Fruit fly (Drosophila melanogaster): ENCODE results near the gene Xport-A.

Gene Xport-A

dm6 chr3R:19902926-19903739, 12.1 kb downstream of the Xport-A start, which contains the start of gene ClpX (continued):
- TF ChIP-seq CG4707 (GFP tag; optimal IDR thresholded peaks at IDR 0.05) (peak; percentile 100), cad (GFP tag; optimal IDR thresholded peaks at IDR 0.05) (no peak), HLHmδ (GFP tag; optimal IDR thresholded peaks at IDR 0.05) (peak; percentile 29), CG13775 (GFP tag; optimal IDR thresholded peaks at IDR 0.05) (no peak), NK7.1 (GFP tag; optimal IDR thresholded peaks at IDR 0.05) (no peak), CG9932 (GFP tag; IDR thresholded peaks at IDR 0.05) (no peak), CG14441 (GFP tag; IDR thresholded peaks at IDR 0.05) (no peak), CG14667 (GFP tag; IDR thresholded peaks at IDR 0.05) (no peak), D19A (tag; optimal IDR thresholded peaks at IDR 0.05) (no peak), CG3838 (GFP tag; optimal IDR thresholded peaks at IDR 0.05) (no peak), prd (optimal IDR thresholded peaks at IDR 0.05) (no peak), prd (GFP tag; IDR thresholded peaks at IDR 0.05) (no peak), crp (GFP tag; optimal IDR thresholded peaks at IDR 0.05) (peak; percentile 82 to 97), lov (optimal IDR thresholded peaks at IDR 0.05) (no peak), lov (GFP tag; IDR thresholded peaks at IDR 0.05) (no peak), CG3163 (GFP tag; optimal IDR thresholded peaks at IDR 0.05) (no peak), Six4 (GFP tag; optimal IDR thresholded peaks at IDR 0.05) (no peak), row (GFP tag; IDR thresholded peaks at IDR 0.05) (peak; percentile 91), z (GFP tag; IDR thresholded peaks at IDR 0.05) (no peak), CrebB (tag; optimal IDR thresholded peaks at IDR 0.05) (no peak), CG9727 (GFP tag; optimal IDR thresholded peaks at IDR 0.05) (no peak), ranshi (GFP tag; IDR thresholded peaks at IDR 0.05) (no peak), cg (GFP tag; optimal IDR thresholded peaks at IDR 0.05) (peak; percentile 72), maf-S (GFP tag; optimal IDR thresholded peaks at IDR 0.05) (no peak), pho (GFP tag; optimal IDR thresholded peaks at IDR 0.05) (no peak), CTCF (GFP tag; optimal IDR thresholded peaks at IDR 0.05) (no peak), CG15269 (tag; optimal IDR thresholded peaks at IDR 0.05) (no peak), tgo (GFP tag; IDR thresholded peaks at IDR 0.05) (no peak), pros (GFP tag; optimal IDR thresholded peaks at IDR 0.05) (no peak), ap (GFP tag; IDR thresholded peaks at IDR 0.05) (no peak), CG4617 (GFP tag; optimal IDR thresholded peaks at IDR 0.05; ENCODE audit: borderline replicate concordance) (peak; percentile 58), CG9876 (GFP tag; optimal IDR thresholded peaks at IDR 0.05) (no peak), CG7556 (GFP tag; optimal IDR thresholded peaks at IDR 0.05) (no peak), emc (GFP tag; optimal IDR thresholded peaks at IDR 0.05) (no peak), slou (GFP tag; optimal IDR thresholded peaks at IDR 0.05) (no peak), twi (tag; optimal IDR thresholded peaks at IDR 0.05) (no peak), jumu (GFP tag; optimal IDR thresholded peaks at IDR 0.05) (no peak), CG43689 (GFP tag; IDR thresholded peaks at IDR 0.05) (no peak), CG13287 (GFP tag; IDR thresholded peaks at IDR 0.05; ENCODE audit: partially characterized antibody) (peak; percentile 80), HLH3B (GFP tag; IDR thresholded peaks at IDR 0.05) (no peak), eve (GFP tag; optimal IDR thresholded peaks at IDR 0.05) (no peak), CG10979 (tag; optimal IDR thresholded peaks at IDR 0.05) (no peak), zen2 (GFP tag; IDR thresholded peaks at IDR 0.05; ENCODE audit: partially characterized antibody) (peak; percentile 28; the same call in 1 of the 3 replicates), Dip3 (GFP tag; optimal IDR thresholded peaks at IDR 0.05) (no peak), nmo (GFP tag; optimal IDR thresholded peaks at IDR 0.05) (peak; percentile 26), CG7963 (GFP tag; IDR thresholded peaks at IDR 0.05; ENCODE audit: partially characterized antibody) (no peak), YL-1 (GFP tag; optimal IDR thresholded peaks at IDR 0.05) (peak; percentile 65), CG1647 (GFP tag; optimal IDR thresholded peaks at IDR 0.05) (no peak), CG15479 (GFP tag; optimal IDR thresholded peaks at IDR 0.05) (peak; percentile 80), CG42726 (GFP tag; IDR thresholded peaks at IDR 0.05; ENCODE audit: partially characterized antibody) (peak; percentile 46; the same call in 1 of the 2 replicates), lbe (GFP tag; optimal IDR thresholded peaks at IDR 0.05) (no peak)

Data from whole organism, embryonic.